Fruit fly (Drosophila melanogaster) whole organism, pupa: ENCODE data around the gene Galphaf.
A peak's percentile ranks its signal among the peaks of the same experiment; 100 is the strongest.

ENCODE experiments used
- CG10348 ChIP-seq: fragments of 200-800 bp; sonication (Bioruptor generic); IDR thresholded peaks from 2 replicates; pipeline ENCODE4 v1.3.6; 2022; ENCODE audit warnings: missing biosample characterization, missing genetic modification characterization
- CG12605 ChIP-seq: fragments of 200-800 bp; sonication (Bioruptor generic); IDR thresholded peaks from 2 replicates; pipeline ENCODE4 v1.3.6; 2022; ENCODE audit warnings: missing biosample characterization, missing genetic modification characterization
- CG13204 ChIP-seq: fragments of 200-800 bp; sonication (Bioruptor generic); optimal IDR thresholded peaks from 2 replicates; lab custom pipeline; 2018; ENCODE audit warnings: missing biosample characterization, mild to moderate bottlenecking, missing genetic modification characterization, moderate library complexity
- CG14655 ChIP-seq: fragments of 200-800 bp; sonication (Bioruptor generic); optimal IDR thresholded peaks from 3 replicates; lab custom pipeline; 2017; ENCODE audit warnings: mild to moderate bottlenecking, missing biosample characterization, missing genetic modification reagents, missing genetic modification characterization
- CG15710 ChIP-seq: fragments of 200-800 bp; sonication (Bioruptor generic); optimal IDR thresholded peaks from 2 replicates; lab custom pipeline; 2018; ENCODE audit warnings: missing biosample characterization, mild to moderate bottlenecking, missing genetic modification characterization, moderate library complexity
- CG17806 ChIP-seq: fragments of 200-800 bp; sonication (Bioruptor generic); optimal IDR thresholded peaks from 2 replicates; lab custom pipeline; 2018; ENCODE audit warnings: missing biosample characterization, mild to moderate bottlenecking, missing genetic modification characterization, moderate library complexity
- CG32121 ChIP-seq: fragments of 200-800 bp; sonication (Bioruptor generic); IDR thresholded peaks from 2 replicates; pipeline ENCODE4 v1.3.6; 2022; ENCODE audit warnings: missing biosample characterization, missing genetic modification characterization
- CG34367 ChIP-seq: fragments of 200-800 bp; sonication (Bioruptor generic); optimal IDR thresholded peaks from 2 replicates; lab custom pipeline; 2018; ENCODE audit warnings: missing biosample characterization, mild to moderate bottlenecking, missing genetic modification characterization
- CG4496 ChIP-seq: fragments of 200-800 bp; sonication (Bioruptor generic); IDR thresholded peaks from 3 replicates; pipeline ENCODE4 v1.3.6; 2022; ENCODE audit warnings: missing biosample characterization, missing genetic modification characterization
- CG8159 ChIP-seq: fragments of 200-800 bp; sonication (Bioruptor generic); optimal IDR thresholded peaks from 3 replicates; lab custom pipeline; 2018; ENCODE audit warnings: missing biosample characterization, mild to moderate bottlenecking, missing genetic modification characterization, moderate library complexity
- CG8301 ChIP-seq: fragments of 200-800 bp; sonication (Bioruptor generic); optimal IDR thresholded peaks from 2 replicates; lab custom pipeline; 2018; ENCODE audit warnings: missing biosample characterization, mild to moderate bottlenecking, missing genetic modification characterization
- CG9948 ChIP-seq: fragments of 200-800 bp; sonication (Bioruptor generic); optimal IDR thresholded peaks from 2 replicates; lab custom pipeline; 2018; ENCODE audit warnings: missing biosample characterization, mild to moderate bottlenecking, missing genetic modification characterization, moderate library complexity
- D1 ChIP-seq: fragments of 200-800 bp; sonication (Bioruptor generic); optimal IDR thresholded peaks from 2 replicates; lab custom pipeline; 2018; ENCODE audit warnings: missing biosample characterization, mild to moderate bottlenecking, missing genetic modification characterization, moderate library complexity
- EcR ChIP-seq: fragments of 200-800 bp; sonication (Bioruptor generic); optimal IDR thresholded peaks from 3 replicates; lab custom pipeline; 2019; ENCODE audit warnings: missing biosample characterization, missing genetic modification characterization, mild to moderate bottlenecking, moderate library complexity, missing genetic modification reagents
- Ets98B ChIP-seq: fragments of 200-800 bp; sonication (Bioruptor generic); IDR thresholded peaks from 2 replicates; pipeline ENCODE4 v1.3.6; 2022; ENCODE audit warnings: missing biosample characterization, missing genetic modification characterization
- Pif1A ChIP-seq: fragments of 200-800 bp; sonication (Bioruptor generic); optimal IDR thresholded peaks from 3 replicates; lab custom pipeline; 2016; ENCODE audit warnings: missing biosample characterization, missing genetic modification characterization
- Pif1B ChIP-seq: fragments of 200-800 bp; sonication (Bioruptor generic); optimal IDR thresholded peaks from 3 replicates; lab custom pipeline; 2016; ENCODE audit warnings: missing biosample characterization, missing genetic modification characterization
- Snoo ChIP-seq: fragments of 200-800 bp; sonication (Bioruptor generic); optimal IDR thresholded peaks from 3 replicates; lab custom pipeline; 2017; ENCODE audit warnings: missing biosample characterization, mild to moderate bottlenecking, missing genetic modification characterization, inconsistent platforms
- fd96Ca ChIP-seq: fragments of 200-800 bp; sonication (Bioruptor generic); IDR thresholded peaks from 3 replicates; pipeline ENCODE4 v1.3.6; 2022; ENCODE audit warnings: missing biosample characterization, missing genetic modification characterization
- gl ChIP-seq: fragments of 200-800 bp; sonication (Bioruptor generic); optimal IDR thresholded peaks from 2 replicates; lab custom pipeline; 2018; ENCODE audit warnings: missing biosample characterization, mild to moderate bottlenecking, missing genetic modification characterization
- rn ChIP-seq: fragments of 200-800 bp; sonication (Bioruptor generic); IDR thresholded peaks from 2 replicates; pipeline ENCODE4 v1.3.6; 2022; ENCODE audit warnings: missing biosample characterization, missing genetic modification characterization

Gene Galphaf

dm6 chr3L:16640509-16641068 is 27.1 kb downstream of the Galphaf start:
- TF ChIP-seq CG8301 (tag; lab: Kevin White, UChicago) (no peak), Pif1A (no peak), CG12605 (no peak), Snoo (tag; lab: Kevin White, UChicago) (peak; percentile 34)

DNA sequence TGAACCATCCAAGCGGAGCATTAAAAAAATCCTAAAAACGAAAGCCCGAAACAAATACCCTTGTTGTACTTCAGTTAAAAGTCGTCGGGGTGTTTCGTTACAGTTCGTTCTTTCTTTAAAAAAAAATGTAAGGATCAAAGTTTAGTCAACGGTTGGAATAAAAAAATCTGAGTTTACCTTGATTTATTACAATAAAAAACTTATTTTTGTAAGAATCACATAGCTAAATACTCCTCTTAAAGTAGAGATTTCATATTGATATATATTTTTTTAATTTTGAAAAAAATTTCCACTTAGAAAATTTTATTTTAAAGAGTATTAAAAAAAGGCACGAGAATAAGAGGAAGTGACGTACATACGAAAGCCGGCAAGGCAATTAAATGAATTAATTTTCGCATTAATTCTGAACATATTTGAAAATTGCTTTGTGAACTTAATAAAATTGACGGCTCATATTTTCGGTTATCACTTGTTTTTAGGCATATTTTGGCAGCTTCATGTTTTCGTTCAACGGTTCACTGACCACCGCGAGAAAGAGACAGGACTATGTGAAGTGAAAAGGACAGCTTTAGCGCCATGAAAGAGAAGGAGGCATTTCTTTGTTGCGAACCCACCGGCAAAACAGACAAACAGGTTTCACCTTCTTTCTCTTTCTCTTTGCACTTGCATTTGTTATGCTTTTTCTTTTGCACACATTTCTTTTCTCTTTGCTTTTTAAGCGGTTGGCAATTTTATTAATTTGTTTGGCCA is 28.9 kb downstream of the Galphaf start:
- TF ChIP-seq CG9948 (tag; lab: Kevin White, UChicago), result peak; percentile 2
- no peak for TF ChIP-seq CG34367 (tag; lab: Kevin White, UChicago)
- TF ChIP-seq CG32121 (GFP tag; lab: Robert Waterston, UW), result no peak; the same call in 1 of the 2 replicates
- no peak for TF ChIP-seq fd96Ca (GFP tag; lab: Robert Waterston, UW)
- TF ChIP-seq CG15710 (tag; lab: Kevin White, UChicago), result peak; percentile 2
- no peak for TF ChIP-seq Pif1B (GFP tag; lab: Kevin White, UChicago)
- peak; percentile 47 for TF ChIP-seq CG8159 (tag; lab: Kevin White, UChicago)
- TF ChIP-seq CG4496 (GFP tag; lab: Robert Waterston, UW), result no peak
- TF ChIP-seq EcR (GFP tag; lab: Kevin White, UChicago), result peak; percentile 80
- TF ChIP-seq CG13204, result no peak
- TF ChIP-seq rn (GFP tag; lab: Robert Waterston, UW), result no peak
- no peak for TF ChIP-seq gl (tag; lab: Kevin White, UChicago)
- peak; percentile 3 for TF ChIP-seq CG14655 (GFP tag; lab: Kevin White, UChicago)
- TF ChIP-seq CG8301 (tag; lab: Kevin White, UChicago), result no peak
- no peak for TF ChIP-seq CG17806 (tag; lab: Kevin White, UChicago)
- TF ChIP-seq D1 (tag; lab: Kevin White, UChicago), result no peak
- peak; percentile 34; the same call in 1 of the 2 replicates for TF ChIP-seq Ets98B (GFP tag; lab: Robert Waterston, UW)
- TF ChIP-seq Pif1A, result no peak
- no peak for TF ChIP-seq CG12605
- TF ChIP-seq Snoo (tag; lab: Kevin White, UChicago), result peak; percentile 27
- no peak for TF ChIP-seq CG10348 (GFP tag; lab: Robert Waterston, UW)

dm6 chr3L:16635566-16636210 is 32.0 kb downstream of the Galphaf start:
- TF ChIP-seq CG4496 (GFP tag; lab: Robert Waterston, UW) (0 out of 3 replicates have a peak, but pooled peaks have one; percentile 23), Ets98B (GFP tag; lab: Robert Waterston, UW) (peak; percentile 14; the same call in 1 of the 2 replicates), Pif1A (peak; percentile 40), Pif1B (GFP tag; lab: Kevin White, UChicago) (peak; percentile 30), D1 (tag; lab: Kevin White, UChicago) (no peak), CG8301 (tag; lab: Kevin White, UChicago) (peak; percentile 9), CG8159 (tag; lab: Kevin White, UChicago) (no peak), CG9948 (tag; lab: Kevin White, UChicago) (no peak), CG14655 (GFP tag; lab: Kevin White, UChicago) (peak; percentile 27)

- TF ChIP-seq D1 (tag; lab: Kevin White, UChicago) (peak; percentile 7), CG4496 (GFP tag; lab: Robert Waterston, UW) (peak; percentile 31; the same call in 2 of the 3 replicates), CG14655 (GFP tag; lab: Kevin White, UChicago) (peak; percentile 31), CG17806 (tag; lab: Kevin White, UChicago) (peak; percentile 26), gl (tag; lab: Kevin White, UChicago) (no peak), CG15710 (tag; lab: Kevin White, UChicago) (peak; percentile 9), CG34367 (tag; lab: Kevin White, UChicago) (no peak), CG12605 (no peak), CG32121 (GFP tag; lab: Robert Waterston, UW) (no peak), Pif1A (peak; percentile 17), CG13204 (no peak), rn (GFP tag; lab: Robert Waterston, UW) (no peak), EcR (GFP tag; lab: Kevin White, UChicago) (no peak), CG8301 (tag; lab: Kevin White, UChicago) (peak; percentile 31), CG8159 (tag; lab: Kevin White, UChicago) (peak; percentile 45), Ets98B (GFP tag; lab: Robert Waterston, UW) (no peak), CG9948 (tag; lab: Kevin White, UChicago) (peak; percentile 55), CG10348 (GFP tag; lab: Robert Waterston, UW) (no peak), Snoo (tag; lab: Kevin White, UChicago) (no peak), Pif1B (GFP tag; lab: Kevin White, UChicago) (no peak), fd96Ca (GFP tag; lab: Robert Waterston, UW) (no peak)
These were observed 33.2 kb downstream of the Galphaf start for dm6 chr3L:16634529-16634928.

DNA sequence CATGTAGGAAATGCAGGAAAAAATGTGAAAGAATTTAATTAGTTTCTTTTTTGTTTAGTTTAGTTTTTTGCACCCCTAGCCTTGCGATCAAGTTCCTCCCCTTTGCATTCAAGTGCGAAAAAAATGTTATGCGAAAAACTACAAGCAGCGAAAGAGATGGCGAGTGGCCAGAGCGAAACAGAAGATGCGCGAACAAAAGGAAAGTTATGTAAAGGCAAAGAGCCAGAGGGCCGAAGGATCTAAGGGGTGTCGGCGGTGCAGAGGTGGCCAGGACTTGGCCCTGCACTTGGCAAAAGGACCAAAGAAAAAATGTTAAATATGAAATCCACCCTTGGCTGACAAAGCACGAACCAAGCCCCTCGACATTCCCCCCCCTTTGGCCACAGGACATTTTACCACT is 33.6 kb downstream of the Galphaf start:
- TF ChIP-seq CG13204 (no peak), Snoo (tag; lab: Kevin White, UChicago) (no peak), CG17806 (tag; lab: Kevin White, UChicago) (no peak), Pif1A (no peak), CG9948 (tag; lab: Kevin White, UChicago) (no peak), CG10348 (GFP tag; lab: Robert Waterston, UW) (no peak), CG32121 (GFP tag; lab: Robert Waterston, UW) (no peak), CG8301 (tag; lab: Kevin White, UChicago) (no peak), Pif1B (GFP tag; lab: Kevin White, UChicago) (no peak), CG4496 (GFP tag; lab: Robert Waterston, UW) (no peak), CG12605 (no peak), EcR (GFP tag; lab: Kevin White, UChicago) (no peak), CG34367 (tag; lab: Kevin White, UChicago) (no peak), CG15710 (tag; lab: Kevin White, UChicago) (no peak), rn (GFP tag; lab: Robert Waterston, UW) (no peak), CG14655 (GFP tag; lab: Kevin White, UChicago) (no peak), fd96Ca (GFP tag; lab: Robert Waterston, UW) (no peak; the same call in 2 of the 3 replicates)
